3 fruit fly cellular contexts compared by ENCODE assay signal in the genomic region with DNA sequence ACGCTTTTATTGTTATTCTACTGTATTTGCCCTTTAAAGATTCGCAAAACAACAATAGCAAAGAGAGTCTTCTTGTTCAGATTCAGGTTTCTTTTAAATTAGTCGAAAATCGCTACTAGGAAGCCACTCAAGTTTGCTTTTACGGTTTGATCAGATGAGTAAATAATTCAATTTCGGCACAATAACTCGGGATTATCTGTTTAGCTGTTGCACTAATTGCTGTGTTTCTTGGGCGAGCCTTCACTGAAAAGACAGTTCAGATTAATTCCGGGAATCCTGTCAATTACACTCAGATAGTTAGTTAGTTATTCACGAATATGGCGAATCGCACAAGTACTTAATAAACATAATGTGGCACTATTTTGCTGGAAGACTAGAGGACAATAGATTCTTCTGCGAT.
TF ChIP-seq lines count a peak whose summit lies in the region.

No protein-coding gene starts in this region.

- TF ChIP-seq CTCF in whole organism, embryonic (GFP tag; optimal IDR thresholded peaks at IDR 0.05; lab: Kevin White, UChicago) = no peak

TF ChIP-seq in whole organism, embryonic, 481 proteins besides CTCF, POLR2A, EP300 and RAD21 (continues in another document):
- TF ChIP-seq rib (GFP tag; IDR thresholded peaks at IDR 0.05; lab: Robert Waterston, UW) (no peak), CG6854 (GFP tag; optimal IDR thresholded peaks at IDR 0.05; lab: Kevin White, UChicago) (peak; percentile 18), corto (GFP tag; optimal IDR thresholded peaks at IDR 0.05; lab: Kevin White, UChicago) (no peak), BtbVII (GFP tag; optimal IDR thresholded peaks at IDR 0.05; lab: Kevin White, UChicago) (peak; percentile 48), Eip74EF (GFP tag; optimal IDR thresholded peaks at IDR 0.05; lab: Kevin White, UChicago) (peak in 1 of 2 experiments; percentile 7), CG12071 (GFP tag; optimal IDR thresholded peaks at IDR 0.05; lab: Kevin White, UChicago) (peak; percentile 12), CG10274 (GFP tag; optimal IDR thresholded peaks at IDR 0.05; lab: Kevin White, UChicago) (no peak), croc (GFP tag; conservative IDR thresholded peaks at IDR 0.05; lab: Robert Waterston, UW) (no peak), Hand (GFP tag; optimal IDR thresholded peaks at IDR 0.05; lab: Kevin White, UChicago) (peak; percentile 31), B-H2 (GFP tag; optimal IDR thresholded peaks at IDR 0.05; lab: Kevin White, UChicago) (no peak), CG2678 (tag; optimal IDR thresholded peaks at IDR 0.05; lab: Kevin White, UChicago) (peak; percentile 29), CG12769 (tag; optimal IDR thresholded peaks at IDR 0.05; lab: Kevin White, UChicago) (no peak), CG18599 (GFP tag; optimal IDR thresholded peaks at IDR 0.05; lab: Kevin White, UChicago) (peak; percentile 60), lab (GFP tag; optimal IDR thresholded peaks at IDR 0.05; lab: Kevin White, UChicago) (peak; percentile 43), CG3281 (GFP tag; optimal IDR thresholded peaks at IDR 0.05; lab: Kevin White, UChicago) (peak; percentile 5), Meics (GFP tag; optimal IDR thresholded peaks at IDR 0.05; lab: Kevin White, UChicago) (peak; percentile 2), CG13296 (GFP tag; optimal IDR thresholded peaks at IDR 0.05; lab: Kevin White, UChicago) (peak; percentile 14), Ssrp (tag; optimal IDR thresholded peaks at IDR 0.05; lab: Kevin White, UChicago) (no peak), Med (GFP tag; lab: Kevin White, UChicago) (peak; percentile 16), CG10431 (GFP tag; optimal IDR thresholded peaks at IDR 0.05; lab: Kevin White, UChicago) (no peak), CG42726 (GFP tag; IDR thresholded peaks at IDR 0.05; lab: Robert Waterston, UW; ENCODE audit: partially characterized antibody) (no peak), Fer1 (GFP tag; optimal IDR thresholded peaks at IDR 0.05; lab: Kevin White, UChicago) (peak; percentile 58), Oaz (GFP tag; IDR thresholded peaks at IDR 0.05; lab: Robert Waterston, UW) (no peak), CG31365 (tag; optimal IDR thresholded peaks at IDR 0.05; lab: Kevin White, UChicago) (peak; percentile 11), caup (GFP tag; optimal IDR thresholded peaks at IDR 0.05; lab: Kevin White, UChicago; ENCODE audit: severe bottlenecking) (peak; percentile 14), Hmr (GFP tag; optimal IDR thresholded peaks at IDR 0.05; lab: Kevin White, UChicago) (peak; percentile 45), HHEX (GFP tag; optimal IDR thresholded peaks at IDR 0.05; lab: Kevin White, UChicago) (peak; percentile 15), CG11456 (GFP tag; IDR thresholded peaks at IDR 0.05; lab: Robert Waterston, UW) (no peak), sens (GFP tag; lab: Kevin White, UChicago) (peak; percentile 3)

TF ChIP-seq in whole organism, prepupa, 60 proteins besides CTCF, POLR2A, EP300 and RAD21:
- peak; percentile 42 for TF ChIP-seq fkh (GFP tag; optimal IDR thresholded peaks at IDR 0.05; lab: Kevin White, UChicago)
- TF ChIP-seq dsx (GFP tag; optimal IDR thresholded peaks at IDR 0.05; lab: Kevin White, UChicago; ENCODE audit: poor library complexity, severe bottlenecking) = no peak
- no peak for TF ChIP-seq spab (GFP tag; optimal IDR thresholded peaks at IDR 0.05; lab: Kevin White, UChicago)
- TF ChIP-seq acj6 (GFP tag; optimal IDR thresholded peaks at IDR 0.05; lab: Kevin White, UChicago) = no peak
- no peak for TF ChIP-seq Sox15 (GFP tag; optimal IDR thresholded peaks at IDR 0.05; lab: Kevin White, UChicago)
- TF ChIP-seq dac (GFP tag; optimal IDR thresholded peaks at IDR 0.05; lab: Kevin White, UChicago) = no peak
- no peak for TF ChIP-seq CG11762 (GFP tag; optimal IDR thresholded peaks at IDR 0.05; lab: Kevin White, UChicago; ENCODE audit: insufficient read depth)

TF ChIP-seq in whole organism, wandering third instar larva, 38 proteins besides CTCF, POLR2A, EP300 and RAD21:
- TF ChIP-seq Mio (GFP tag; optimal IDR thresholded peaks at IDR 0.05; lab: Kevin White, UChicago) (no peak), dmrt93B (GFP tag; optimal IDR thresholded peaks at IDR 0.05; lab: Kevin White, UChicago) (no peak), GATAd (GFP tag; optimal IDR thresholded peaks at IDR 0.05; lab: Kevin White, UChicago) (no peak), Rel (GFP tag; optimal IDR thresholded peaks at IDR 0.05; lab: Kevin White, UChicago) (no peak), Rel (tag; optimal IDR thresholded peaks at IDR 0.05; lab: Kevin White, UChicago) (no peak), Myc (optimal IDR thresholded peaks at IDR 0.05; lab: Kevin White, UChicago) (no peak), psq (GFP tag; optimal IDR thresholded peaks at IDR 0.05; lab: Kevin White, UChicago) (no peak), foxo (GFP tag; optimal IDR thresholded peaks at IDR 0.05; lab: Kevin White, UChicago) (peak in 1 of 2 experiments; percentile 4), CG32264 (GFP tag; optimal IDR thresholded peaks at IDR 0.05; lab: Kevin White, UChicago) (no peak), woc (GFP tag; optimal IDR thresholded peaks at IDR 0.05; lab: Kevin White, UChicago) (no peak), Hr83 (GFP tag; optimal IDR thresholded peaks at IDR 0.05; lab: Kevin White, UChicago; ENCODE audit: poor library complexity, severe bottlenecking) (peak; percentile 69), OdsH (GFP tag; optimal IDR thresholded peaks at IDR 0.05; lab: Kevin White, UChicago) (peak; percentile 41), rgr (GFP tag; optimal IDR thresholded peaks at IDR 0.05; lab: Kevin White, UChicago) (peak; percentile 66), Sp1 (GFP tag; optimal IDR thresholded peaks at IDR 0.05; lab: Kevin White, UChicago) (peak; percentile 22), N (GFP tag; optimal IDR thresholded peaks at IDR 0.05; lab: Kevin White, UChicago) (no peak), Hnf4 (GFP tag; optimal IDR thresholded peaks at IDR 0.05; lab: Kevin White, UChicago) (peak; percentile 5), Dfd (GFP tag; optimal IDR thresholded peaks at IDR 0.05; lab: Kevin White, UChicago) (no peak), usp (GFP tag; optimal IDR thresholded peaks at IDR 0.05; lab: Kevin White, UChicago) (no peak)
